Worm (Caenorhabditis elegans) whole organism, early embryonic: ENCODE data around the gene Y73C8C.3.

Experiments
- ama-1 ChIP-seq: fragments of 150-350 bp; optimal IDR thresholded peaks from 2 replicates; lab custom pipeline; 2014
- ceh-13 ChIP-seq: fragments of 200-800 bp; sonication (Bioruptor generic); optimal IDR thresholded peaks from 2 replicates; lab custom pipeline; 2018; ENCODE audit warnings: mild to moderate bottlenecking, missing genetic modification characterization, missing compliant biosample characterization
- ceh-36 ChIP-seq: sonication (generic microtip); optimal IDR thresholded peaks from 2 replicates; lab custom pipeline; 2016; ENCODE audit warnings: missing genetic modification characterization, inconsistent platforms, missing compliant biosample characterization
- flt-1 ChIP-seq: fragments of 200-800 bp; sonication (Bioruptor generic); IDR thresholded peaks from 2 replicates; pipeline ENCODE4 v1.3.6; 2022; ENCODE audit warnings: missing genetic modification characterization, missing compliant biosample characterization
- scrt-1 ChIP-seq: fragments of 200-800 bp; sonication (Bioruptor generic); IDR thresholded peaks from 2 replicates; pipeline ENCODE4 v1.3.6; 2022; ENCODE audit warnings: missing genetic modification characterization, missing compliant biosample characterization
- sea-1 ChIP-seq: fragments of 200-800 bp; sonication (Bioruptor generic); conservative IDR thresholded peaks from 2 replicates; pipeline ENCODE4 v1.3.6; 2022; ENCODE audit warnings: missing genetic modification characterization, missing compliant biosample characterization
- tbx-11 ChIP-seq: fragments of 200-800 bp; sonication (Bioruptor generic); IDR thresholded peaks from 2 replicates; pipeline ENCODE4 v1.3.6; 2022; ENCODE audit warnings: missing genetic modification characterization, missing compliant biosample characterization
- tbx-37 ChIP-seq: fragments of 200-800 bp; sonication (Bioruptor generic); conservative IDR thresholded peaks from 2 replicates; pipeline ENCODE4 v1.3.6; 2022; ENCODE audit warnings: missing genetic modification reagents, missing genetic modification characterization, missing compliant biosample characterization
- tra-4 ChIP-seq: sonication (generic microtip); optimal IDR thresholded peaks from 2 replicates; lab custom pipeline; 2017; ENCODE audit warnings: missing genetic modification characterization, missing compliant biosample characterization

ce11 chrV:3080792-3081191 lies 34.3 kb upstream of the Y73C8C.3 start, which contains the start of gene srt-5:
- no peak for TF ChIP-seq ama-1
- TF ChIP-seq ceh-13 (GFP tag; lab: Kevin White, UChicago) = no peak
- TF ChIP-seq sea-1 (GFP tag; lab: Robert Waterston, UW) = no peak
- TF ChIP-seq tra-4 (tag; lab: Kevin White, UChicago) = no peak
- no peak for TF ChIP-seq scrt-1 (GFP tag; lab: Robert Waterston, UW)
- TF ChIP-seq tbx-37 (GFP tag; lab: Robert Waterston, UW) = no peak
- TF ChIP-seq tbx-11 (GFP tag; lab: Robert Waterston, UW) = no peak
- TF ChIP-seq ceh-36 (tag; lab: Kevin White, UChicago) = no peak
- no peak for TF ChIP-seq flt-1 (GFP tag; lab: Robert Waterston, UW)
